Fruit fly (Drosophila melanogaster): ENCODE measurements around the gene CG16743.

The CG16743 gene

dm6 chr2L:11010999-11011398, 38.9 kb downstream of the CG16743 start, which contains the start of the genes Art8 and dUTPase (continued):
- TF ChIP-seq grn (GFP tag; optimal IDR thresholded peaks at IDR 0.05) = peak; percentile 26
- no peak for TF ChIP-seq Ravus (GFP tag; IDR thresholded peaks at IDR 0.05)
- TF ChIP-seq row (GFP tag; IDR thresholded peaks at IDR 0.05) = peak; percentile 84
- no peak for TF ChIP-seq CG1832 (GFP tag; optimal IDR thresholded peaks at IDR 0.05)
- no peak for TF ChIP-seq Lpt (GFP tag; optimal IDR thresholded peaks at IDR 0.05)
- TF ChIP-seq CG10979 (tag; optimal IDR thresholded peaks at IDR 0.05) = peak; percentile 69
- no peak for TF ChIP-seq Jarid2 (GFP tag; optimal IDR thresholded peaks at IDR 0.05)
- TF ChIP-seq Mad (GFP tag; optimal IDR thresholded peaks at IDR 0.05) = peak; percentile 32
- TF ChIP-seq cg (GFP tag; optimal IDR thresholded peaks at IDR 0.05) = no peak
- peak; percentile 44 for TF ChIP-seq CG6683 (GFP tag; optimal IDR thresholded peaks at IDR 0.05)
- no peak for TF ChIP-seq CG18599 (GFP tag; optimal IDR thresholded peaks at IDR 0.05)
- TF ChIP-seq Dbx (GFP tag; IDR thresholded peaks at IDR 0.05) = peak; percentile 88
- peak; percentile 56 for TF ChIP-seq CG1233 (GFP tag; optimal IDR thresholded peaks at IDR 0.05)

- TF ChIP-seq Dll (GFP tag; IDR thresholded peaks at IDR 0.05; ENCODE audit: partially characterized antibody) (0 out of 4 replicates have a peak, but pooled peaks have one; percentile 22), ara (GFP tag; IDR thresholded peaks at IDR 0.05) (0 out of 2 replicates have a peak, but pooled peaks have one; percentile 20), stwl (tag; optimal IDR thresholded peaks at IDR 0.05) (peak; percentile 14), Mes4 (GFP tag; optimal IDR thresholded peaks at IDR 0.05) (no peak), CG4424 (GFP tag; optimal IDR thresholded peaks at IDR 0.05) (peak; percentile 96), Bdp1 (GFP tag; optimal IDR thresholded peaks at IDR 0.05) (no peak), Ets65A (GFP tag) (peak; percentile 86), CG11247 (GFP tag; IDR thresholded peaks at IDR 0.05) (0 out of 2 replicates have a peak, but pooled peaks have one; percentile 27), CG17328 (GFP tag; IDR thresholded peaks at IDR 0.05) (0 out of 2 replicates have a peak, but pooled peaks have one; percentile 16), CG3281 (GFP tag; optimal IDR thresholded peaks at IDR 0.05) (no peak), Dref (GFP tag; IDR thresholded peaks at IDR 0.05) (0 out of 2 replicates have a peak, but pooled peaks have one; percentile 27), nom (GFP tag; optimal IDR thresholded peaks at IDR 0.05) (no peak), CG11504 (tag; optimal IDR thresholded peaks at IDR 0.05) (peak; percentile 89), Drgx (GFP tag; IDR thresholded peaks at IDR 0.05) (no peak), zfh2 (GFP tag; optimal IDR thresholded peaks at IDR 0.05) (no peak), CG34224 (GFP tag; IDR thresholded peaks at IDR 0.05; ENCODE audit: partially characterized antibody) (0 out of 3 replicates have a peak, but pooled peaks have one; percentile 14), CG11398 (GFP tag; optimal IDR thresholded peaks at IDR 0.05) (no peak), Med (GFP tag) (peak; percentile 44), prd (optimal IDR thresholded peaks at IDR 0.05) (no peak), prd (GFP tag; IDR thresholded peaks at IDR 0.05) (0 out of 3 replicates have a peak, but pooled peaks have one; percentile 14), nerfin-2 (GFP tag; IDR thresholded peaks at IDR 0.05; ENCODE audit: partially characterized antibody) (no peak), CrebB (tag; optimal IDR thresholded peaks at IDR 0.05) (no peak), corto (GFP tag; optimal IDR thresholded peaks at IDR 0.05) (no peak), Dp (GFP tag; optimal IDR thresholded peaks at IDR 0.05) (no peak), CG15269 (tag; optimal IDR thresholded peaks at IDR 0.05) (no peak)
Measured at dm6 chr2L:11014018-11014611, 42.0 kb downstream of the CG16743 start.

- TF ChIP-seq CG10543 (GFP tag; optimal IDR thresholded peaks at IDR 0.05) (no peak), row (GFP tag; IDR thresholded peaks at IDR 0.05) (peak; percentile 15; the same call in 1 of the 3 replicates), bsh (GFP tag; optimal IDR thresholded peaks at IDR 0.05) (peak; percentile 28 to 55), CG10979 (tag; optimal IDR thresholded peaks at IDR 0.05) (peak; percentile 25), ap (GFP tag; IDR thresholded peaks at IDR 0.05) (no peak), dimm (GFP tag; IDR thresholded peaks at IDR 0.05) (no peak), Hand (GFP tag; optimal IDR thresholded peaks at IDR 0.05) (no peak), CG4820 (GFP tag; optimal IDR thresholded peaks at IDR 0.05) (no peak), dmrt11E (tag; optimal IDR thresholded peaks at IDR 0.05) (peak; percentile 4), Antp (GFP tag; optimal IDR thresholded peaks at IDR 0.05) (no peak), CG34422 (GFP tag; IDR thresholded peaks at IDR 0.05) (no peak), lola (GFP tag; optimal IDR thresholded peaks at IDR 0.05) (peak in 1 of 3 experiments; percentile 17), CG2116 (GFP tag; optimal IDR thresholded peaks at IDR 0.05) (no peak)
Measured at dm6 chr2L:11014671-11015070, 42.6 kb downstream of the CG16743 start.
